Worm (Caenorhabditis elegans): Measurements from ENCODE around the gene bus-12.

DNA sequence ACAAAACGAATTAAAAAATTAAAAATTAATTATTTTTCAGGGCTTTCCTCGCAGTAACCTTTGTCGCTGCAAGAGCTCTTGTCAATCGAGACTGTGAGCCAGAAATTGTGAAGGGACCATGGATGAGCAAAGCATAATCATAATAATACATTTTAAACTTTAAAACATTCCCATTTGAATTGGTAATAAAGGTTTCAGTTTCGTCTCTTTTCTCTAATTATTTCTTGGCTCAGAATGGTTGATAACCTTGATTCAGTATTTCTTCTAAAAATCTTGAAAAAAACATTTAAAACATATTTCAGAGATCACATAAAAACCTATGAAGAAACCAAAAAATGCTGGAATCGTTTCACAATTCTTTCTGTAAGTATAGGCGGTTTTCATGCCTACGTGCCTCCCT lies 2.9 kb downstream of the bus-12 start, which contains the start of gene JC8.16:
- TF ChIP-seq snpc-4 (GFP tag; optimal IDR thresholded peaks at IDR 0.05) (no peak), snpc-4 (tag; optimal IDR thresholded peaks at IDR 0.05) (no peak), hlh-12 (tag; optimal IDR thresholded peaks at IDR 0.05) (no peak), rpc-1 (optimal IDR thresholded peaks at IDR 0.05) (no peak), rpc-1 (tag; optimal IDR thresholded peaks at IDR 0.05) (no peak), ccch-3 (GFP tag; optimal IDR thresholded peaks at IDR 0.05) (no peak), attf-6 (GFP tag; IDR thresholded peaks at IDR 0.05) (no peak), Y53F4B.3 (GFP tag; IDR thresholded peaks at IDR 0.05) (no peak), nfya-2 (GFP tag; IDR thresholded peaks at IDR 0.05) (no peak), attf-3 (GFP tag; conservative IDR thresholded peaks at IDR 0.05) (no peak)

Data from whole organism, young adult.